Worm (Caenorhabditis elegans): ENCODE measurements around the gene K11D9.3.

The K11D9.3 gene

DNA sequence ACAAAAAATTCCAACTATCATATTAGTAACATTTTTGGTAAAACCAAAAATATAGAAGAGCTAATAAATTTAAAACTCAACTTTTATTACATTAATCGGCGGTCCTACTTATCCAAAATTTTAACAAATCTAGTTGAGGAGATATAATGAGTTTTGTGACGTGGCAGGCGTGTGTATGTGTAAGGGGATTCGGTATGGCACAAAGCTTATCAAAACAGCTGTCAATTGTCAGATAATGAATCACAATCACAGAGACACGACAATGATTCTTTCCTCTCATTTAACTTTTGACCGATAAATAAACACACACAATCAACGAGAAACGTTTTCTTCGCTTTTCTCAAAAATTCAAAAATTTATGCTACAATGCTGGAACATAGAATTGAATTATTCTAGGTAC lies at the start of gene K11D9.3:
TSS of gene K11D9.3 (minus strand) at position 181 of the 400 bp plus-strand sequence.
- TF ChIP-seq pha-2 (tag; optimal IDR thresholded peaks at IDR 0.05): no peak
- no peak for TF ChIP-seq pat-9 (tag; optimal IDR thresholded peaks at IDR 0.05)
- no peak for TF ChIP-seq sdc-2 (tag; optimal IDR thresholded peaks at IDR 0.05)
- TF ChIP-seq odd-2 (tag; optimal IDR thresholded peaks at IDR 0.05): no peak
- TF ChIP-seq ceh-19 (GFP tag; optimal IDR thresholded peaks at IDR 0.05): no peak
- TF ChIP-seq elt-2 (tag; optimal IDR thresholded peaks at IDR 0.05): no peak
- TF ChIP-seq nfya-1 (tag; optimal IDR thresholded peaks at IDR 0.05): no peak
- TF ChIP-seq ceh-24 (tag; optimal IDR thresholded peaks at IDR 0.05): no peak
- no peak for TF ChIP-seq ceh-6 (GFP tag; optimal IDR thresholded peaks at IDR 0.05)
- no peak for TF ChIP-seq nhr-11 (tag; optimal IDR thresholded peaks at IDR 0.05)
- TF ChIP-seq ceh-14 (tag; optimal IDR thresholded peaks at IDR 0.05): no peak
- no peak for TF ChIP-seq unc-3 (GFP tag; conservative IDR thresholded peaks at IDR 0.05)
- no peak for TF ChIP-seq unc-3 (tag; optimal IDR thresholded peaks at IDR 0.05)
- no peak for TF ChIP-seq dve-1 (tag; optimal IDR thresholded peaks at IDR 0.05)
- no peak for TF ChIP-seq F13H6.1 (tag; optimal IDR thresholded peaks at IDR 0.05)
- TF ChIP-seq hlh-13 (GFP tag; optimal IDR thresholded peaks at IDR 0.05): no peak
- TF ChIP-seq T23F11.4 (GFP tag; optimal IDR thresholded peaks at IDR 0.05): no peak
- TF ChIP-seq fkh-10 (GFP tag; optimal IDR thresholded peaks at IDR 0.05): no peak

DNA sequence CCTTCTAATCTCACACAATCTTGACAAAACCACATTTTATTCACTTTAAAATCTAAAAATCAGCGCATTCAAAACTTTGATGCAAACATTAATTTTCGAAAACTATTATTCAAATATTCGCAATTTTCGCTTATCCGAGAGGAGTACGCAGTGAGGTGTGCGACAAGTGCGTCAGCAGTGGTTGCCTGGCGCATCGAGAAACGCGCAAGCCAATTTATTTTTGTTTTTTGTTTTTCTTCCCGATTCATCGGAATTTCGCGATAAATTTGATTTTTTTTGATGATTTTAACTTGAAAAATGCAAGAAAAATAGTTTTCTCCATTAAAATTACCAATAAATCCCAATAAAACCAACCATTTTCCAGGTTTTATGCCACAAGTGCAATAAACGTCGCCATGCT lies 46.8 kb upstream of the K11D9.3 start, which contains the start of the genes fbxb-85 and hex-3:
TSS of gene fbxb-85 (minus strand) at position 106 of the 400 bp plus-strand sequence.
TSS of gene hex-3 (plus strand) at position 365 of the 400 bp plus-strand sequence.
- TF ChIP-seq ceh-24 (tag; optimal IDR thresholded peaks at IDR 0.05) (peak; percentile 46), nhr-11 (tag; optimal IDR thresholded peaks at IDR 0.05) (no peak), Y22D7AL.16 (tag; optimal IDR thresholded peaks at IDR 0.05) (peak; percentile 67), ceh-9 (tag; optimal IDR thresholded peaks at IDR 0.05) (no peak), elt-4 (tag; optimal IDR thresholded peaks at IDR 0.05) (no peak), ceh-2 (tag; optimal IDR thresholded peaks at IDR 0.05) (peak; percentile 70), ceh-31 (tag; optimal IDR thresholded peaks at IDR 0.05) (peak; percentile 92), syd-9 (tag; optimal IDR thresholded peaks at IDR 0.05) (peak; percentile 80), sox-2 (GFP tag; IDR thresholded peaks at IDR 0.05) (peak; percentile 17; the same call in 1 of the 2 replicates), eyg-1 (tag; optimal IDR thresholded peaks at IDR 0.05) (peak; percentile 47), ceh-14 (tag; optimal IDR thresholded peaks at IDR 0.05) (peak; percentile 66), ceh-19 (GFP tag; optimal IDR thresholded peaks at IDR 0.05) (peak; percentile 67), ceh-30 (tag; optimal IDR thresholded peaks at IDR 0.05) (peak; percentile 61), unc-86 (tag; optimal IDR thresholded peaks at IDR 0.05) (peak; percentile 88), tbx-2 (tag; optimal IDR thresholded peaks at IDR 0.05) (peak; percentile 86), elt-2 (tag; optimal IDR thresholded peaks at IDR 0.05) (peak; percentile 86), ref-2 (tag; optimal IDR thresholded peaks at IDR 0.05) (peak; percentile 80), pros-1 (tag; optimal IDR thresholded peaks at IDR 0.05) (no peak), fax-1 (tag; optimal IDR thresholded peaks at IDR 0.05) (peak; percentile 69), fkh-10 (GFP tag; optimal IDR thresholded peaks at IDR 0.05) (no peak), unc-3 (GFP tag; conservative IDR thresholded peaks at IDR 0.05) (peak; percentile 59), unc-3 (tag; optimal IDR thresholded peaks at IDR 0.05) (peak; percentile 63), C08G9.2 (tag; optimal IDR thresholded peaks at IDR 0.05) (peak; percentile 73), C38D4.7 (GFP tag; optimal IDR thresholded peaks at IDR 0.05) (peak; percentile 62), T23F11.4 (GFP tag; optimal IDR thresholded peaks at IDR 0.05) (peak; percentile 58), lin-11 (tag; optimal IDR thresholded peaks at IDR 0.05) (peak; percentile 60), odd-2 (tag; optimal IDR thresholded peaks at IDR 0.05) (no peak), pqm-1 (tag; optimal IDR thresholded peaks at IDR 0.05) (peak; percentile 30), ztf-16 (tag; optimal IDR thresholded peaks at IDR 0.05) (peak; percentile 91), mec-3 (tag; optimal IDR thresholded peaks at IDR 0.05; ENCODE audit: borderline replicate concordance) (no peak), ceh-45 (GFP tag; IDR thresholded peaks at IDR 0.05) (peak; percentile 55; the same call in 1 of the 2 replicates), nhr-232 (tag; optimal IDR thresholded peaks at IDR 0.05) (peak; percentile 50), K09A11.1 (tag; optimal IDR thresholded peaks at IDR 0.05; ENCODE audit: insufficient read depth) (peak; percentile 35), K02D7.2 (tag; optimal IDR thresholded peaks at IDR 0.05) (peak; percentile 39), unc-42 (tag; optimal IDR thresholded peaks at IDR 0.05) (peak; percentile 97), madf-2 (tag; optimal IDR thresholded peaks at IDR 0.05) (peak; percentile 62), ceh-6 (GFP tag; optimal IDR thresholded peaks at IDR 0.05) (peak; percentile 71), ahr-1 (tag; optimal IDR thresholded peaks at IDR 0.05) (peak; percentile 42), pha-2 (tag; optimal IDR thresholded peaks at IDR 0.05) (peak; percentile 71), zip-5 (tag; optimal IDR thresholded peaks at IDR 0.05) (peak; percentile 28), gmeb-2 (tag; optimal IDR thresholded peaks at IDR 0.05) (peak; percentile 50), sox-4 (tag; optimal IDR thresholded peaks at IDR 0.05) (peak; percentile 63), sdc-2 (tag; optimal IDR thresholded peaks at IDR 0.05) (peak; percentile 46), ceh-48 (tag; optimal IDR thresholded peaks at IDR 0.05) (peak; percentile 67)
